Worm (Caenorhabditis elegans) whole organism, late embryonic: Measurements from ENCODE around the gene F55C12.2.
"Not testable (repeated sequence)": the region's sequence is repeated elsewhere in the genome, so short reads cannot be mapped to it uniquely, and the experiment has no call there.

Experiments
- C38D4.7 ChIP-seq: fragments of 200-800 bp; sonication (Bioruptor generic); optimal IDR thresholded peaks from 2 replicates; lab custom pipeline; 2018; ENCODE audit warnings: mild to moderate bottlenecking, missing genetic modification characterization, moderate library complexity, missing compliant biosample characterization
- F13H6.1 ChIP-seq: sonication (generic microtip); optimal IDR thresholded peaks from 2 replicates; lab custom pipeline; 2016; ENCODE audit warnings: missing genetic modification characterization, missing compliant biosample characterization
- ahr-1 ChIP-seq: sonication (generic microtip); optimal IDR thresholded peaks from 2 replicates; lab custom pipeline; 2016; ENCODE audit warnings: missing genetic modification characterization, missing compliant biosample characterization
- ceh-14 ChIP-seq: sonication (generic microtip); optimal IDR thresholded peaks from 2 replicates; lab custom pipeline; 2016; ENCODE audit warnings: missing genotype, missing genetic modification characterization, missing compliant biosample characterization
- ceh-2 ChIP-seq: sonication (generic microtip); optimal IDR thresholded peaks from 2 replicates; lab custom pipeline; 2016; ENCODE audit warnings: missing genotype, missing genetic modification characterization, missing compliant biosample characterization
- ceh-22 ChIP-seq: sonication (generic microtip); optimal IDR thresholded peaks from 2 replicates; lab custom pipeline; 2017; ENCODE audit warnings: missing biosample characterization, missing genetic modification characterization
- ceh-24 ChIP-seq: sonication (generic microtip); optimal IDR thresholded peaks from 2 replicates; lab custom pipeline; 2016; ENCODE audit warnings: mild to moderate bottlenecking, missing genetic modification characterization, missing compliant biosample characterization
- ceh-34 ChIP-seq: sonication (generic microtip); optimal IDR thresholded peaks from 2 replicates; lab custom pipeline; 2016; ENCODE audit warnings: mild to moderate bottlenecking, missing genetic modification characterization, missing compliant biosample characterization
- ceh-45 ChIP-seq: fragments of 200-800 bp; sonication (Bioruptor generic); IDR thresholded peaks from 2 replicates; pipeline ENCODE4 v1.3.6; 2022; ENCODE audit warnings: missing genetic modification reagents, missing genetic modification characterization, missing compliant biosample characterization
- ceh-48 ChIP-seq: sonication (generic microtip); optimal IDR thresholded peaks from 2 replicates; lab custom pipeline; 2016; ENCODE audit warnings: missing genetic modification characterization, inconsistent platforms, missing compliant biosample characterization
- dmd-4 ChIP-seq: sonication (generic microtip); optimal IDR thresholded peaks from 2 replicates; lab custom pipeline; 2016; ENCODE audit warnings: borderline replicate concordance, missing genetic modification characterization, missing compliant biosample characterization
- dve-1 ChIP-seq: sonication (generic microtip); optimal IDR thresholded peaks from 2 replicates; lab custom pipeline; 2017; ENCODE audit warnings: antibody characterized with exemption, mild to moderate bottlenecking, missing genetic modification characterization, missing compliant biosample characterization
- eyg-1 ChIP-seq: sonication (generic microtip); optimal IDR thresholded peaks from 2 replicates; lab custom pipeline; 2016; ENCODE audit warnings: missing genotype, missing genetic modification characterization, missing compliant biosample characterization
- fax-1 ChIP-seq: sonication (generic microtip); optimal IDR thresholded peaks from 2 replicates; lab custom pipeline; 2016; ENCODE audit warnings: missing genotype, missing genetic modification characterization, missing compliant biosample characterization
- fkh-6 ChIP-seq: sonication (generic microtip); optimal IDR thresholded peaks from 2 replicates; lab custom pipeline; 2016; ENCODE audit warnings: missing genetic modification characterization, missing compliant biosample characterization
- hlh-13 ChIP-seq: fragments of 200-800 bp; sonication (Bioruptor generic); optimal IDR thresholded peaks from 2 replicates; lab custom pipeline; 2018; ENCODE audit warnings: mild to moderate bottlenecking, missing genetic modification characterization, missing compliant biosample characterization
- hlh-15 ChIP-seq: sonication (generic microtip); optimal IDR thresholded peaks from 2 replicates; lab custom pipeline; 2016; ENCODE audit warnings: missing genetic modification characterization, missing compliant biosample characterization
- hlh-30 ChIP-seq: sonication (generic microtip); optimal IDR thresholded peaks from 2 replicates; lab custom pipeline; 2017; ENCODE audit warnings: antibody characterized with exemption, missing genetic modification characterization, missing compliant biosample characterization; ENCODE audit not compliant: insufficient read depth
- hlh-8 ChIP-seq: sonication (generic microtip); optimal IDR thresholded peaks from 2 replicates; lab custom pipeline; 2016; ENCODE audit warnings: missing genotype, missing genetic modification characterization, missing compliant biosample characterization
- lim-6 ChIP-seq: sonication (generic microtip); optimal IDR thresholded peaks from 2 replicates; lab custom pipeline; 2016; ENCODE audit warnings: missing genetic modification characterization, missing compliant biosample characterization
- lin-11 ChIP-seq: fragments of 200-800 bp; sonication (Bioruptor generic); optimal IDR thresholded peaks from 2 replicates; lab custom pipeline; 2018; ENCODE audit warnings: mild to moderate bottlenecking, missing genetic modification characterization, missing compliant biosample characterization
- madf-2 ChIP-seq: sonication (generic microtip); optimal IDR thresholded peaks from 2 replicates; lab custom pipeline; 2017; ENCODE audit warnings: missing genetic modification characterization, missing compliant biosample characterization
- mec-3 ChIP-seq: sonication (generic microtip); optimal IDR thresholded peaks from 2 replicates; lab custom pipeline; 2016; ENCODE audit warnings: borderline replicate concordance, missing genetic modification characterization, missing compliant biosample characterization
- nfya-1 ChIP-seq: sonication (generic microtip); optimal IDR thresholded peaks from 2 replicates; lab custom pipeline; 2017; ENCODE audit warnings: missing genetic modification characterization, mild to moderate bottlenecking, missing compliant biosample characterization, antibody characterized with exemption, moderate library complexity
- pag-3 ChIP-seq: sonication (generic microtip); optimal IDR thresholded peaks from 2 replicates; lab custom pipeline; 2016; ENCODE audit warnings: missing compliant biosample characterization, missing genetic modification characterization, borderline replicate concordance
- pat-9 ChIP-seq: fragments of 200-800 bp; sonication (Bioruptor generic); optimal IDR thresholded peaks from 2 replicates; lab custom pipeline; 2018; ENCODE audit warnings: mild to moderate bottlenecking, missing genetic modification characterization, moderate library complexity, missing compliant biosample characterization
- pax-1 ChIP-seq: fragments of 150-350 bp; optimal IDR thresholded peaks from 2 replicates; lab custom pipeline; 2014; ENCODE audit warnings: missing biosample characterization, missing genetic modification characterization
- pha-2 ChIP-seq: sonication (generic microtip); optimal IDR thresholded peaks from 2 replicates; lab custom pipeline; 2017; ENCODE audit warnings: mild to moderate bottlenecking, missing genetic modification characterization, missing compliant biosample characterization
- pros-1 ChIP-seq: fragments of 150-350 bp; optimal IDR thresholded peaks from 2 replicates; lab custom pipeline; 2014; ENCODE audit warnings: missing biosample characterization, missing genetic modification reagents, missing genetic modification characterization
- sdc-2 ChIP-seq: sonication (generic microtip); optimal IDR thresholded peaks from 2 replicates; lab custom pipeline; 2016; ENCODE audit warnings: missing genotype, missing genetic modification characterization, missing compliant biosample characterization
- sox-4 ChIP-seq: sonication (generic microtip); optimal IDR thresholded peaks from 2 replicates; lab custom pipeline; 2017; ENCODE audit warnings: mild to moderate bottlenecking, missing genetic modification characterization, inconsistent platforms, missing compliant biosample characterization
- tbx-2 ChIP-seq: sonication (generic microtip); optimal IDR thresholded peaks from 2 replicates; lab custom pipeline; 2016; ENCODE audit warnings: missing genetic modification characterization, missing compliant biosample characterization

Gene F55C12.2

DNA sequence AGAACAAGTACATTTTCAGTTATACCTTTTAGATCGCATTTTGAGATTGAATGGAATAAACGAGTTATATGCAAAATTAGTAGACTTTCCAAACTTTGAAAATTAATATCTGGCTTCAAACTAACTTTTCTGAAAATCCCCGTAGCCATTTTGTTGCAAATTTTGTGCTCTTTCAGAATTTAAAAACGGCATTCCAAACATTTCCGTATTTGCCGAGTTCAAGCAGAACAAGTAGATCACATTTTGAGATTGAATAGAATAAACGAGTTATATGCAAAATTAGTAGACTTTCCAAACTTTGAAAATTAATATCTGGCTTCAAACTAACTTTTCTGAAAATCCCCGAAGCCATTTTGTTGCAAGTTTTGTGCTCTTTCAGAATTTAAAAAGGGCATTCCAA is at the start of gene F55C12.2:
Gene F55C12.2 (plus strand): TSS at position 301 of the 400 bp plus-strand sequence.
- not testable (repeated sequence) for TF ChIP-seq fax-1 (tag; lab: Kevin White, UChicago); hlh-13 (GFP tag; lab: Kevin White, UChicago); ceh-24 (tag; lab: Kevin White, UChicago)
- TF ChIP-seq, all 69 proteins: peak for 0; not testable (repeated sequence) for 69

DNA sequence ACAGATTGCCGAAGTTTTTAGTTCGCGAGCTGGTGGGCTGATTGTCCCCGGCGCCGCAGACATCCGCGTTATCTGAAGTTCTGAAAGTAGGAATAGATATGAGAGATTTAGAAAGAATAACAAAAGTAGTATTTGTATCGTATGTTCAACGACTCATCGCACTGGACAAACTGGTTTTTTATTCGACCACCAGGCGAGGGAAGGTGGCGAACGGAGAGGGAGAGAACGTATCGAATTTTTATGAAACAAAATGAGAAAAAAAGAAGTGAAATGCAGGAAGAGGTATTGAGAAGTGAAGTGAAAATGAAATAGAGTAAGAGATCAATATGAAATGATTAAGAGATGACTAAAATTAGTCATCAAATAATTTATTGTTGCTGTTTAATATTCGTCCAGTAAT is 49.2 kb upstream of the F55C12.2 start, which contains the start of gene tbc-2:
Gene tbc-2 (minus strand): TSS at position 80 of the 400 bp plus-strand sequence.
- TF ChIP-seq pax-1 (no peak), F13H6.1 (tag; lab: Kevin White, UChicago) (no peak), fkh-6 (no peak), ceh-45 (GFP tag; lab: Robert Waterston, UW) (no peak), lim-6 (tag; lab: Kevin White, UChicago) (no peak), pros-1 (tag; lab: Kevin White, UChicago) (no peak), mec-3 (tag; lab: Kevin White, UChicago) (no peak)

DNA sequence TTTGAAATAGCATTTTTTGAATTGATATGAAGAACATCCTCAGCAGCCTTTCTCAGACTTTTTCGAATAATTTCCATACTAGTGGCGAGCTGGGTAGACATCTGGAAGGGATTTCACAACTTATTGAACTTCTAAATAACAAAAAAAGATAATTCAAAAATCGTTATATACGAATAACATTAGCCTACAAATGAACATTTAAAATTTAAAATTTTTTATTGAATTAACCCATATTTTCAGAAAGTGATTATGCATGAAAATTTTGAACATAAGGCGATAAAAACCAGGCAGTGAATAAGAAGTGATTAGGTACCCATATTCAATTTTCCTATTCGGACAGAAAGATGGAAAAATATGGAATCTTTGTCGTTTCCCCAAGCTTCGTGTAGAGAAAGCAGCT is 48.1 kb upstream of the F55C12.2 start, which contains the start of gene ZK1248.11:
Gene ZK1248.11 (minus strand): TSS at position 101 of the 400 bp plus-strand sequence.
- TF ChIP-seq mec-3 (tag; lab: Kevin White, UChicago) (no peak), ceh-2 (no peak)

DNA sequence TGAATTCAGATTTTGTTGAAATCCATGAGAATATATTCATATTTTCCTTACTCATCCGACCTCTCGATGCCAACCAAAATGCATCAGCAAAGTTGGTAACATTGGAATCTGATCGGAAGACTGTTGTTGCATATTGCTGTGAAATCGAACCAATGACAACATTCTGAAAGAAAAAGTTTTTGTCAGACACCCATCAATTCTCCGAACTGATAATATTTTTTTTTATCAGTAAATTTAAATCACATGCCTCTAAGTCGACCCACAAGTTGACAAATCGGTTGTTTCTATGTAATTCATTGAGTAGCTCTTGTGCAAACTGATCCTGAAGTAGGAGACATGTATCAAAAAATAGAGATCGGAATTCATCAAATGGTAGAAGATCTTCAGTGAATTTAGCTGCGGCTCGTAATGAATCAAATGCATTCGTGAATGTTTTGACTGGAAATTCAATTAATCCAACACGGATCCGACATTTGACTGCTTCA is 46.6 kb upstream of the F55C12.2 start, which contains the start of gene col-74:
Gene col-74 (plus strand): TSS at position 435 of the 485 bp plus-strand sequence.
- TF ChIP-seq eyg-1 (no peak), C38D4.7 (no peak), pha-2 (tag; lab: Kevin White, UChicago) (no peak), ceh-34 (no peak), ceh-14 (tag; lab: Kevin White, UChicago) (no peak)

DNA sequence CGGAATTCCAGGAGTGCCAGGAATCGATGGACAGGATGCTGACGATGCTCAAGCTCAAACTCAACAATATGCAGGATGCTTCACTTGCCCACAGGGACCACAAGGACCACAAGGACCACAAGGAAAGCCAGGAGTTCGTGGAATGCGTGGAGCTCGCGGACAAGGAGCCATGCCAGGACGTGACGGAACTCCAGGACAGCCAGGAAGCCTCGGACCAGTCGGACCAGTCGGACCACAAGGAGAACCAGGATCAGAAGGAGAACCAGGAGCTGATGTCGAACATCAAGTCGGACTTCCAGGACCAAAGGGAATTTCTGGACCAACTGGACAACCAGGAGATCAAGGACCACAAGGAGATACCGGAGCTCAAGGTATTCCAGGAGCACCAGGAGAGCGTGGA is 45.2 kb upstream of the F55C12.2 start:
- TF ChIP-seq nfya-1 (tag; lab: Kevin White, UChicago) (no peak), ceh-22 (tag; lab: Kevin White, UChicago) (no peak), pax-1 (no peak), hlh-15 (tag; lab: Kevin White, UChicago) (no peak), lin-11 (tag; lab: Kevin White, UChicago) (no peak), tbx-2 (tag; lab: Kevin White, UChicago) (no peak), ceh-48 (tag; lab: Kevin White, UChicago) (no peak)

DNA sequence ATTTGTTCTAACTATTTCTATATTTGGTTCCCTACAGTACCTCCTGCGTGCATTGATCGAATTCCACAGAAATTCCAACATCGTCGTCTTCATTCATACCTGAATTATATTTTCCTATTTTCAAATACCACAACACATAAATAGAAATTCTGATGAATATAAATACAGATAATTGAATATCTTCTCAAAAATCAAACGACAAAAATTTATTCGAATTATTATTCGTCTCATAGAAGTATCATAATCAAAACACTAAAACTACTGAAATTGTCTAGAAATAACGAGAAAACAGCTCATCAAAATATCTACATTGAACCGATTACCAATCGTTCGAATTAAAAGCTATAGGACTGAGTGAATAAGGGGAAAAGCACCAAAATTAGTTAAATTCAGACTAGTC is 43.5 kb upstream of the F55C12.2 start, which contains the start of gene gtap-1:
Gene gtap-1 (minus strand): TSS at position 101 of the 400 bp plus-strand sequence.
- TF ChIP-seq sox-4 = no peak
- no peak for TF ChIP-seq pat-9 (tag; lab: Kevin White, UChicago)
- TF ChIP-seq ahr-1 = no peak
- no peak for TF ChIP-seq dve-1
- no peak for TF ChIP-seq C38D4.7

DNA sequence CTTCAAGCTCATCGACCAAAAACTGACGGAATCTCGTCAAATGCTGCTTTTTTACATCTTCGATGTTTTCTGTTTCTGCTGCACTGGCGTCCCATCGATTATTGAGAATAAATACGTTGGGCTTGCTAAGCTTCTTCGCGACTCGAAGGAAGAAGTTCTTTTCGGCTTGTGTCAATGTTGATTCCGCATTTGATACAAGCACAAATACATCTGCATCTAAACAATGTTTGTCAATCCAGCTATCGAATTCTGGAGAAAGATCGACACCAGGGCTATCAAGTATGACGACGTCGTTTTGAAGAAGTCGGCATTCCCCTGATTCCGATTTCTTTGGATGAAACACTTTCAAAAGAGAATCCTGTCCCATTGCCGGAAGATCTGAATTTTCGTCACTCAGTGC is 41.5 kb upstream of the F55C12.2 start:
- TF ChIP-seq ceh-48 (tag; lab: Kevin White, UChicago) = no peak
- TF ChIP-seq madf-2 (tag; lab: Kevin White, UChicago) = no peak
- no peak for TF ChIP-seq pag-3 (tag; lab: Kevin White, UChicago)
- no peak for TF ChIP-seq dve-1
- no peak for TF ChIP-seq C38D4.7
- TF ChIP-seq ceh-45 (GFP tag; lab: Robert Waterston, UW) = no peak
- no peak for TF ChIP-seq dmd-4
- no peak for TF ChIP-seq pat-9 (tag; lab: Kevin White, UChicago)
- TF ChIP-seq hlh-8 (tag; lab: Kevin White, UChicago) = no peak
- TF ChIP-seq ceh-24 (tag; lab: Kevin White, UChicago) = no peak
- no peak for TF ChIP-seq hlh-30
- no peak for TF ChIP-seq sdc-2
